Worm (Caenorhabditis elegans) whole organism, L1 larva: Measurements from ENCODE around the gene wrt-1.

Experiments used
- C16A3.4 ChIP-seq: fragments of 150-350 bp; optimal IDR thresholded peaks from 2 replicates; lab custom pipeline; 2014; ENCODE audit warnings: missing biosample characterization, missing genetic modification characterization
- F16B12.6 ChIP-seq: fragments of 150-350 bp; optimal IDR thresholded peaks from 2 replicates; lab custom pipeline; 2014; ENCODE audit warnings: missing biosample characterization, missing genetic modification characterization
- alr-1 ChIP-seq: fragments of 200-800 bp; sonication (Bioruptor generic); optimal IDR thresholded peaks from 2 replicates; lab custom pipeline; 2018; ENCODE audit warnings: borderline replicate concordance, mild to moderate bottlenecking, missing genetic modification characterization, missing compliant biosample characterization
- blmp-1 ChIP-seq: fragments of 150-350 bp; optimal IDR thresholded peaks from 2 replicates; lab custom pipeline; 2014; ENCODE audit warnings: missing biosample characterization, missing genetic modification characterization
- ceh-8 ChIP-seq: fragments of 200-800 bp; sonication (Bioruptor generic); optimal IDR thresholded peaks from 2 replicates; lab custom pipeline; 2018; ENCODE audit warnings: mild to moderate bottlenecking, missing genetic modification characterization, moderate library complexity, missing compliant biosample characterization
- ceh-90 ChIP-seq: sonication (generic microtip); optimal IDR thresholded peaks from 2 replicates; lab custom pipeline; 2016; ENCODE audit warnings: missing genetic modification characterization, missing compliant biosample characterization
- dpl-1 ChIP-seq, 3 experiments: fragments of 150-350 bp in 2 of 3; sonication (generic microtip) in 1 of 3; optimal IDR thresholded peaks; 2 replicates each; lab custom pipeline; 2014 to 2017; ENCODE audit warnings: missing biosample characterization in 3 of 3, missing genetic modification characterization in 3 of 3, missing genetic modification reagents in 3 of 3
- efl-1 ChIP-seq, 4 experiments: fragments of 150-350 bp; optimal IDR thresholded peaks in 3 of 4; peaks in 1 of 4; 1 replicate in 1 of 4; 2 replicates in 3 of 4; lab custom pipeline; 2014; ENCODE audit warnings: missing biosample characterization in 2 of 4, missing genetic modification characterization in 2 of 4, missing genetic modification reagents in 2 of 4
- elt-3 ChIP-seq, 6 experiments: fragments of 150-350 bp in 1 of 6; sonication (generic microtip); optimal IDR thresholded peaks; 2 replicates each; lab custom pipeline; 2017 to 2018; ENCODE audit warnings: missing biosample characterization in 6 of 6, missing genetic modification characterization in 6 of 6, inconsistent platforms in 1 of 6
- fkh-8 ChIP-seq: sonication (generic microtip); optimal IDR thresholded peaks from 2 replicates; lab custom pipeline; 2016; ENCODE audit warnings: mild to moderate bottlenecking, missing genetic modification characterization, missing compliant biosample characterization
- fos-1 ChIP-seq: fragments of 150-350 bp; optimal IDR thresholded peaks from 2 replicates; lab custom pipeline; 2014; ENCODE audit warnings: missing biosample characterization, missing genetic modification characterization
- hlh-4 ChIP-seq: sonication (generic microtip); optimal IDR thresholded peaks from 2 replicates; lab custom pipeline; 2016; ENCODE audit warnings: mild to moderate bottlenecking, missing genetic modification characterization, missing compliant biosample characterization
- irx-1 ChIP-seq: sonication (generic microtip); optimal IDR thresholded peaks from 2 replicates; lab custom pipeline; 2016; ENCODE audit warnings: missing genetic modification characterization, missing compliant biosample characterization
- jun-1 ChIP-seq: fragments of 150-350 bp; optimal IDR thresholded peaks from 2 replicates; lab custom pipeline; 2014; ENCODE audit warnings: missing biosample characterization, missing genetic modification reagents, missing genetic modification characterization
- lin-13 ChIP-seq: fragments of 150-350 bp; optimal IDR thresholded peaks from 2 replicates; lab custom pipeline; 2014; ENCODE audit warnings: missing biosample characterization, missing genetic modification reagents, missing genetic modification characterization
- lin-14 ChIP-seq: fragments of 200-800 bp; sonication (Bioruptor generic); optimal IDR thresholded peaks from 2 replicates; lab custom pipeline; 2018; ENCODE audit warnings: mild to moderate bottlenecking, missing genetic modification characterization, moderate library complexity, missing compliant biosample characterization
- lin-15B ChIP-seq: fragments of 150-350 bp; sonication (generic microtip); optimal IDR thresholded peaks from 3 replicates; lab custom pipeline; 2014; ENCODE audit warnings: missing biosample characterization, missing genetic modification characterization
- lin-35 ChIP-seq, 2 experiments: fragments of 150-350 bp; optimal IDR thresholded peaks; 2 replicates each; lab custom pipeline; 2014; ENCODE audit warnings: missing biosample characterization in 2 of 2, missing genetic modification characterization in 2 of 2, missing genetic modification reagents in 2 of 2
- lir-3 ChIP-seq: sonication (generic microtip); optimal IDR thresholded peaks from 2 replicates; lab custom pipeline; 2016; ENCODE audit warnings: mild to moderate bottlenecking, missing genetic modification characterization, moderate library complexity, missing compliant biosample characterization; ENCODE audit not compliant: poor library complexity
- lsy-2 ChIP-seq, 2 experiments: fragments of 150-350 bp; optimal IDR thresholded peaks; 2 replicates each; lab custom pipeline; 2014; ENCODE audit warnings: missing biosample characterization in 2 of 2, missing genetic modification characterization in 2 of 2
- mef-2 ChIP-seq: fragments of 150-350 bp; optimal IDR thresholded peaks from 2 replicates; lab custom pipeline; 2014; ENCODE audit warnings: missing biosample characterization, missing genetic modification characterization
- mep-1 ChIP-seq: fragments of 150-350 bp; optimal IDR thresholded peaks from 2 replicates; lab custom pipeline; 2014; ENCODE audit warnings: missing biosample characterization, missing genetic modification characterization
- nhr-12 ChIP-seq: sonication (generic microtip); optimal IDR thresholded peaks from 2 replicates; lab custom pipeline; 2017; ENCODE audit warnings: missing biosample characterization, missing genetic modification characterization
- nhr-19 ChIP-seq: fragments of 200-800 bp; sonication (Bioruptor generic); conservative IDR thresholded peaks from 2 replicates; pipeline ENCODE4 v1.3.6; 2022; ENCODE audit warnings: missing genetic modification characterization, missing compliant biosample characterization
- nhr-20 ChIP-seq: sonication (generic microtip); optimal IDR thresholded peaks from 2 replicates; lab custom pipeline; 2016; ENCODE audit warnings: mild to moderate bottlenecking, missing genetic modification characterization, missing compliant biosample characterization
- nhr-28 ChIP-seq: fragments of 150-350 bp; optimal IDR thresholded peaks from 2 replicates; lab custom pipeline; 2014; ENCODE audit warnings: missing biosample characterization, missing genetic modification characterization
- nhr-47 ChIP-seq: sonication (generic microtip); optimal IDR thresholded peaks from 2 replicates; lab custom pipeline; 2016; ENCODE audit warnings: mild to moderate bottlenecking, missing genetic modification characterization, moderate library complexity, missing compliant biosample characterization
- nhr-71 ChIP-seq: sonication (generic microtip); optimal IDR thresholded peaks from 2 replicates; lab custom pipeline; 2016; ENCODE audit warnings: mild to moderate bottlenecking, missing genetic modification characterization, moderate library complexity, missing compliant biosample characterization
- nhr-77 ChIP-seq: fragments of 150-350 bp; optimal IDR thresholded peaks from 2 replicates; lab custom pipeline; 2014; ENCODE audit warnings: missing biosample characterization, missing genetic modification characterization
- nhr-84 ChIP-seq: sonication (generic microtip); optimal IDR thresholded peaks from 2 replicates; lab custom pipeline; 2017; ENCODE audit warnings: missing biosample characterization, missing genetic modification characterization
- nhr-85 ChIP-seq: sonication (generic microtip); peaks from one replicate; lab custom pipeline; 2016; ENCODE audit warnings: missing genetic modification characterization, inconsistent platforms, missing compliant biosample characterization
- nhr-90 ChIP-seq: sonication (generic microtip); optimal IDR thresholded peaks from 2 replicates; lab custom pipeline; 2016; ENCODE audit warnings: mild to moderate bottlenecking, missing genetic modification characterization, missing compliant biosample characterization; ENCODE audit not compliant: poor library complexity
- pqm-1 ChIP-seq: sonication (generic microtip); optimal IDR thresholded peaks from 3 replicates; lab custom pipeline; 2017; ENCODE audit warnings: missing biosample characterization, missing genetic modification characterization
- rnt-1 ChIP-seq: sonication (generic microtip); optimal IDR thresholded peaks from 2 replicates; lab custom pipeline; 2016; ENCODE audit warnings: mild to moderate bottlenecking, missing genetic modification characterization, moderate library complexity, missing compliant biosample characterization
- skn-1 ChIP-seq: fragments of 150-350 bp; optimal IDR thresholded peaks from 2 replicates; lab custom pipeline; 2014; ENCODE audit warnings: missing biosample characterization, missing genetic modification characterization
- snu-23 ChIP-seq: sonication (generic microtip); optimal IDR thresholded peaks from 2 replicates; lab custom pipeline; 2016; ENCODE audit warnings: missing genetic modification characterization, missing compliant biosample characterization
- sptf-1 ChIP-seq: fragments of 150-350 bp; optimal IDR thresholded peaks from 2 replicates; lab custom pipeline; 2014; ENCODE audit warnings: missing biosample characterization, missing genetic modification characterization
- swsn-7 ChIP-seq: sonication (generic microtip); optimal IDR thresholded peaks from 2 replicates; lab custom pipeline; 2016; ENCODE audit warnings: missing genetic modification characterization, missing compliant biosample characterization
- tbx-2 ChIP-seq: sonication (generic microtip); optimal IDR thresholded peaks from 2 replicates; lab custom pipeline; 2016; ENCODE audit warnings: missing genetic modification characterization, missing compliant biosample characterization
- unc-130 ChIP-seq: fragments of 150-350 bp; optimal IDR thresholded peaks from 2 replicates; lab custom pipeline; 2017; ENCODE audit warnings: missing biosample characterization, missing genetic modification characterization, inconsistent platforms
- unc-86 ChIP-seq: sonication (generic microtip); optimal IDR thresholded peaks from 2 replicates; lab custom pipeline; 2016; ENCODE audit warnings: missing genetic modification characterization, missing compliant biosample characterization
- unc-98 ChIP-seq: fragments of 200-800 bp; sonication (Bioruptor generic); IDR thresholded peaks from 2 replicates; pipeline ENCODE4 v1.3.6; 2022; ENCODE audit warnings: missing genetic modification characterization, missing compliant biosample characterization
- vab-15 ChIP-seq: sonication (generic microtip); optimal IDR thresholded peaks from 2 replicates; lab custom pipeline; 2017; ENCODE audit warnings: missing genotype, mild to moderate bottlenecking, missing genetic modification characterization, missing compliant biosample characterization
- xbp-1 ChIP-seq: sonication (generic microtip); optimal IDR thresholded peaks from 2 replicates; lab custom pipeline; 2016; ENCODE audit warnings: missing genetic modification characterization, missing compliant biosample characterization
- zip-4 ChIP-seq: fragments of 200-800 bp; sonication (Bioruptor generic); optimal IDR thresholded peaks from 2 replicates; lab custom pipeline; 2018; ENCODE audit warnings: mild to moderate bottlenecking, missing genetic modification characterization, moderate library complexity, missing compliant biosample characterization
- ztf-11 ChIP-seq, 2 experiments: sonication (generic microtip); optimal IDR thresholded peaks; 2 replicates each; lab custom pipeline; 2016 to 2017; ENCODE audit warnings: missing genetic modification characterization in 2 of 2, missing biosample characterization in 1 of 2, missing compliant biosample characterization in 1 of 2

wrt-1 gene

DNA sequence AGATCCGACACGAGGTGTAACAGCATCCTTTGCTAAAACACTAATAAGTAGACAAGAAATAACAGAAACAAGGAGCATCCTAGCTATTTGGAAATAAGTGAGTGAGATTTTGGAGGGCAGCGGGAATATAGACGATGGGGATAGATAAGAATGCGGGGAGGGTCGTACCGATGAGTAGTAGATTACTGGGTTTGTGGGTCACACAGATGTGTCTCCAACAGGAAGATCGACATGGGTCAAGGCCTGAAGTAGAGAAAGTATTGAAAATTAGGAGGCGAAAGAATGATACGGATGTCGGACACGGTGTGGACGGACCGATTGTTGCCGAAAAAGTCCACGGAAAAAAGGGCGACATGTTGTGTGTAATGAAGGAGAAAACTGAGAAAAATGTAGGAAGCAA is 3.6 kb downstream of the wrt-1 start, which contains the start of gene wrt-10:
TSS of gene wrt-10 (minus strand) at position 195 of the 400 bp plus-strand sequence.
- TF ChIP-seq ceh-90 (tag; lab: Kevin White, UChicago), result no peak
- TF ChIP-seq nhr-85 (tag; lab: Kevin White, UChicago), result peak; percentile 57
- TF ChIP-seq fos-1 (tag; lab: Kevin White, UChicago), result no peak
- no peak for TF ChIP-seq pqm-1 (tag; lab: Kevin White, UChicago)
- no peak for TF ChIP-seq lin-14
- TF ChIP-seq blmp-1 (tag; lab: Kevin White, UChicago), result peak; percentile 91
- no peak for TF ChIP-seq fkh-8 (tag; lab: Kevin White, UChicago)
- no peak for TF ChIP-seq elt-3 (tag; optimal IDR thresholded peaks at IDR 0.05; lab: Kevin White, UChicago)
- TF ChIP-seq, all 84 proteins: peak for 2

DNA sequence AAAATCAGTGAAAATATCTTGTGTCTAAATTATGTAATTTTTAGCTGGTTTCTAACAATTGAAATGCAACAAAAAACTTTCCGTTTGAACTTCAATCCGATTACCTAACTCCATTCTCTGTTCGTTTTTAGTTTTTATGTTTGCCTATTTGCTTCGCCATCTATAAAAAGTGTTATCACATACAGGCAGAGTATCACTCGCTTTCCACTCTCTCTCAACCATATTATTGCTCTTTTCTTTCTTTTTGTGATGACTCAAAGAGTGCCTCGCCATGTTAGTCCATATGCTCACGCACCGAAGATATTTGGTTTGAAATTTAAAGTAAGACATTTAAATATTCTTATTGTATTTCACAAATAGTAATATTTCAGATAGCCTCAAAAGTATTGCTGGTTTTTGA is 4.1 kb downstream of the wrt-1 start, which contains the start of gene ZK1290.13:
TSS of gene ZK1290.13 (plus strand) at position 73 of the 400 bp plus-strand sequence.
- no peak for TF ChIP-seq alr-1 (tag; lab: Kevin White, UChicago)
- TF ChIP-seq mef-2, result no peak
- no peak for TF ChIP-seq lsy-2 (tag; optimal IDR thresholded peaks at IDR 0.05; lab: Kevin White, UChicago)
- no peak for TF ChIP-seq unc-98 (GFP tag; lab: Robert Waterston, UW)
- TF ChIP-seq, all 84 proteins: peak for 0

DNA sequence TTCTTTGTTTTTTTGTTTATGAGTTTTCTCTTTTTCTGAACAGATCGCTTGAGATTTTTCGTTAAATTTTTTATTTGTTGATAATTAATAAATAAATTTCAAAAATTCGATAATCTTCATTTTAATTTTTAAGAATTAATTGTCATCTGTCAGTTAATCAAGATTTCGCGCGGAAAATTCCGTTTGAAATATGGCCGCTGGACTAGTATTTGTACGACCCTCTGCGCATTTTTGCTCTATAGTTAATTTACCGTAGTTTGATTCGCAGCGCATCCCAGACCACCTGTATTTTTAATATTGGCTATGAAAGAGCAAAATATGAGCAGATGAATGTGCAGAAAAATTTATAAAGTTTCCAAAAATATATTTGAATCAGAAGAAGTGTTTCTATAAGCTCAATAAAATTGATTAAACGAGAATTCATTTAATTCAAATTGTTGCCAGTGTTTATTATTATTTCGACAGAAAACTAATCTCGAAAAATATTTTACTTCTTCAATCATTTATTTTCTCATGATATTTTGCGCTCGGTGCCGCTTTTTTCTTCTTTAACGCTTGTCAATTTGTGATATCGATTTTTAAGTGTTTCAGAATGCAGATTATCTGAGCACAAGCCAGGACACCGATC is 6.9 kb downstream of the wrt-1 start, which contains the start of gene nfi-1:
TSS of gene nfi-1 (plus strand) at position 578 of the 628 bp plus-strand sequence.
- peak; percentile 38 for TF ChIP-seq nhr-47 (tag; lab: Kevin White, UChicago)
- TF ChIP-seq lin-13 (GFP tag; lab: Kevin White, UChicago), result no peak
- TF ChIP-seq nhr-77 (tag; lab: Kevin White, UChicago), result no peak
- TF ChIP-seq unc-86 (tag; lab: Kevin White, UChicago), result no peak
- TF ChIP-seq vab-15, result peak; percentile 18
- TF ChIP-seq F16B12.6 (tag; lab: Kevin White, UChicago), result no peak
- no peak for TF ChIP-seq jun-1 (tag; lab: Kevin White, UChicago)
- peak; percentile 74 to 88 for TF ChIP-seq lin-35 (GFP tag; optimal IDR thresholded peaks at IDR 0.05; lab: Kevin White, UChicago)
- TF ChIP-seq nhr-84 (tag; lab: Kevin White, UChicago), result no peak
- peak; percentile 58 for TF ChIP-seq nhr-20
- TF ChIP-seq fos-1 (tag; lab: Kevin White, UChicago), result no peak
- peak in 1 of 6 experiments; percentile 50 for TF ChIP-seq elt-3 (tag; optimal IDR thresholded peaks at IDR 0.05; lab: Kevin White, UChicago)
- peak; percentile 67 for TF ChIP-seq lir-3
- no peak for TF ChIP-seq zip-4 (GFP tag; lab: Kevin White, UChicago)
- no peak for TF ChIP-seq nhr-19
- TF ChIP-seq nhr-85 (tag; lab: Kevin White, UChicago), result peak; percentile 13
- TF ChIP-seq ztf-11 (tag; optimal IDR thresholded peaks at IDR 0.05; lab: Kevin White, UChicago), result peak in 1 of 2 experiments; percentile 28
- TF ChIP-seq nhr-90 (tag; lab: Kevin White, UChicago), result peak; percentile 11
- peak; percentile 53 for TF ChIP-seq tbx-2 (tag; lab: Kevin White, UChicago)
- peak; percentile 17 for TF ChIP-seq swsn-7 (tag; lab: Kevin White, UChicago)
- peak; percentile 67 for TF ChIP-seq lin-15B (tag; lab: Kevin White, UChicago)
- TF ChIP-seq unc-130 (tag; lab: Kevin White, UChicago), result peak; percentile 55
- peak; percentile 44 to 80 for TF ChIP-seq efl-1 (optimal IDR thresholded peaks at IDR 0.05; lab: Kevin White, UChicago)
- peak; percentile 82 to 97 for TF ChIP-seq efl-1 (GFP tag; optimal IDR thresholded peaks at IDR 0.05 in 1 of 2; lab: Kevin White, UChicago)
- TF ChIP-seq xbp-1, result peak; percentile 53
- TF ChIP-seq lin-14, result peak; percentile 60
- no peak for TF ChIP-seq irx-1
- TF ChIP-seq mep-1 (tag; lab: Kevin White, UChicago), result peak; percentile 56
- peak; percentile 75 to 97 for TF ChIP-seq lsy-2 (tag; optimal IDR thresholded peaks at IDR 0.05; lab: Kevin White, UChicago)
- no peak for TF ChIP-seq pqm-1 (tag; lab: Kevin White, UChicago)
- no peak for TF ChIP-seq nhr-28
- TF ChIP-seq nhr-71 (tag; lab: Kevin White, UChicago), result peak; percentile 62
- peak; percentile 60 for TF ChIP-seq snu-23 (GFP tag; lab: Kevin White, UChicago)
- peak; percentile 72 for TF ChIP-seq C16A3.4 (tag; lab: Kevin White, UChicago)
- no peak for TF ChIP-seq hlh-4
- peak; percentile 65 to 87 (median 76) for TF ChIP-seq dpl-1 (GFP tag; optimal IDR thresholded peaks at IDR 0.05; lab: Kevin White, UChicago)
- peak; percentile 72 for TF ChIP-seq rnt-1 (tag; lab: Kevin White, UChicago)
- TF ChIP-seq sptf-1, result no peak
- TF ChIP-seq ceh-8 (GFP tag; lab: Kevin White, UChicago), result no peak
- TF ChIP-seq nhr-12 (tag; lab: Kevin White, UChicago), result no peak
- TF ChIP-seq skn-1 (tag; lab: Kevin White, UChicago), result peak; percentile 37
